Fruit fly (Drosophila melanogaster) whole organism, embryonic: ENCODE data around the gene CG17906.
A peak's percentile ranks its signal among the peaks of the same experiment; 100 is the strongest.

ENCODE experiments used
- ATbp ChIP-seq: fragments of 200-800 bp; sonication (Bioruptor generic); optimal IDR thresholded peaks from 2 replicates; lab custom pipeline; 2017; ENCODE audit warnings: missing biosample characterization, mild to moderate bottlenecking, missing genetic modification characterization, missing genetic modification reagents
- Ada2b ChIP-seq: fragments of 200-800 bp; sonication (Bioruptor generic); IDR thresholded peaks from 2 replicates; pipeline ENCODE4 v1.3.6; 2022; ENCODE audit warnings: missing biosample characterization, missing genetic modification characterization
- Asciz ChIP-seq: fragments of 200-800 bp; sonication (Bioruptor generic); optimal IDR thresholded peaks from 2 replicates; lab custom pipeline; 2017; ENCODE audit warnings: missing biosample characterization, mild to moderate bottlenecking, missing genetic modification characterization, missing genetic modification reagents
- Atf-2 ChIP-seq: fragments of 200-800 bp; sonication (Bioruptor generic); optimal IDR thresholded peaks from 2 replicates; lab custom pipeline; 2016; ENCODE audit warnings: missing biosample characterization, missing genetic modification characterization
- B-H1 ChIP-seq: fragments of 200-800 bp; sonication (Bioruptor generic); IDR thresholded peaks from 3 replicates; pipeline ENCODE4 v1.3.6; 2022; ENCODE audit warnings: missing biosample characterization, missing genetic modification characterization
- CG1024 ChIP-seq: fragments of 200-800 bp; sonication (Bioruptor generic); IDR thresholded peaks from 2 replicates; pipeline ENCODE4 v1.3.6; 2022; ENCODE audit warnings: missing biosample characterization, missing genetic modification characterization
- CG10565 ChIP-seq: fragments of 200-800 bp; sonication (Bioruptor generic); optimal IDR thresholded peaks from 3 replicates; lab custom pipeline; 2016; ENCODE audit warnings: missing biosample characterization, mild to moderate bottlenecking, missing genetic modification characterization
- CG10654 ChIP-seq: fragments of 200-800 bp; sonication (Bioruptor generic); optimal IDR thresholded peaks from 2 replicates; lab custom pipeline; 2016; ENCODE audit warnings: missing biosample characterization, missing genetic modification characterization
- CG14965 ChIP-seq: fragments of 200-800 bp; sonication (Bioruptor generic); optimal IDR thresholded peaks from 2 replicates; lab custom pipeline; 2016; ENCODE audit warnings: missing biosample characterization, missing genetic modification characterization, borderline replicate concordance
- CG17361 ChIP-seq: fragments of 200-800 bp; sonication (Bioruptor generic); IDR thresholded peaks from 3 replicates; pipeline ENCODE4 v1.3.6; 2022; ENCODE audit warnings: missing biosample characterization, missing genetic modification characterization
- CG17568 ChIP-seq: fragments of 200-800 bp; sonication (Bioruptor generic); optimal IDR thresholded peaks from 2 replicates; lab custom pipeline; 2018; ENCODE audit warnings: missing biosample characterization, mild to moderate bottlenecking, missing genetic modification characterization, moderate library complexity
- CG1792 ChIP-seq: fragments of 200-800 bp; sonication (Bioruptor generic); optimal IDR thresholded peaks from 2 replicates; lab custom pipeline; 2016; ENCODE audit warnings: missing biosample characterization, missing genetic modification characterization
- CG1832 ChIP-seq: fragments of 200-800 bp; sonication (Bioruptor generic); optimal IDR thresholded peaks from 2 replicates; lab custom pipeline; 2017; ENCODE audit warnings: missing biosample characterization, mild to moderate bottlenecking, missing genetic modification characterization, inconsistent platforms
- CG2712 ChIP-seq: fragments of 200-800 bp; optimal IDR thresholded peaks from 3 replicates; lab custom pipeline; 2019; ENCODE audit warnings: missing biosample characterization, mild to moderate bottlenecking, missing genetic modification characterization, moderate library complexity
- CG2875 ChIP-seq: fragments of 200-800 bp; sonication (Bioruptor generic); optimal IDR thresholded peaks from 2 replicates; lab custom pipeline; 2017; ENCODE audit warnings: missing biosample characterization, mild to moderate bottlenecking, missing genetic modification characterization, missing genetic modification reagents
- CG2889 ChIP-seq: fragments of 200-800 bp; sonication (Bioruptor generic); IDR thresholded peaks from 3 replicates; pipeline ENCODE4 v1.3.6; 2022; ENCODE audit warnings: missing biosample characterization, missing genetic modification characterization
- CG30020 ChIP-seq: fragments of 200-800 bp; optimal IDR thresholded peaks from 2 replicates; lab custom pipeline; 2019; ENCODE audit warnings: missing biosample characterization, mild to moderate bottlenecking, missing genetic modification characterization, moderate library complexity
- CG4854 ChIP-seq: fragments of 200-800 bp; sonication (Bioruptor generic); optimal IDR thresholded peaks from 2 replicates; lab custom pipeline; 2016; ENCODE audit warnings: missing biosample characterization, missing genetic modification characterization, inconsistent platforms
- CG5245 ChIP-seq: fragments of 200-800 bp; sonication (Bioruptor generic); optimal IDR thresholded peaks from 3 replicates; lab custom pipeline; 2016; ENCODE audit warnings: missing biosample characterization, missing genetic modification characterization
- CG6654 ChIP-seq: fragments of 200-800 bp; sonication (Bioruptor generic); optimal IDR thresholded peaks from 2 replicates; lab custom pipeline; 2017; ENCODE audit warnings: missing biosample characterization, mild to moderate bottlenecking, missing genetic modification characterization
- CG8924 ChIP-seq: fragments of 200-800 bp; optimal IDR thresholded peaks from 3 replicates; lab custom pipeline; 2019; ENCODE audit warnings: missing biosample characterization, mild to moderate bottlenecking, missing genetic modification characterization, moderate library complexity
- CG9727 ChIP-seq: fragments of 200-800 bp; sonication (Bioruptor generic); optimal IDR thresholded peaks from 3 replicates; lab custom pipeline; 2017; ENCODE audit warnings: missing biosample characterization, mild to moderate bottlenecking, missing genetic modification characterization
- CG9817 ChIP-seq: fragments of 200-800 bp; sonication (Bioruptor generic); optimal IDR thresholded peaks from 2 replicates; lab custom pipeline; 2018; ENCODE audit warnings: missing biosample characterization, mild to moderate bottlenecking, missing genetic modification characterization, moderate library complexity
- GATAe ChIP-seq: fragments of 200-800 bp; sonication (Bioruptor generic); conservative IDR thresholded peaks from 2 replicates; pipeline ENCODE4 v1.3.6; 2022; ENCODE audit warnings: missing biosample characterization, missing genetic modification characterization
- Hr51 ChIP-seq, 2 experiments: fragments of 200-800 bp; sonication (Bioruptor generic); optimal IDR thresholded peaks; 2 replicates in 1 of 2; 3 replicates in 1 of 2; lab custom pipeline; 2016 to 2018; ENCODE audit warnings: missing biosample characterization in 2 of 2, missing genetic modification characterization in 2 of 2, mild to moderate bottlenecking in 1 of 2, moderate library complexity in 1 of 2
- Oaz ChIP-seq: fragments of 200-800 bp; sonication (Bioruptor generic); IDR thresholded peaks from 2 replicates; pipeline ENCODE4 v1.3.6; 2022; ENCODE audit warnings: missing biosample characterization, missing genetic modification characterization
- Oli ChIP-seq: fragments of 200-800 bp; sonication (Bioruptor generic); optimal IDR thresholded peaks from 2 replicates; lab custom pipeline; 2018; ENCODE audit warnings: missing biosample characterization, mild to moderate bottlenecking, missing genetic modification characterization, moderate library complexity
- Poxn ChIP-seq: fragments of 200-800 bp; sonication (Bioruptor generic); IDR thresholded peaks from 2 replicates; pipeline ENCODE4 v1.3.6; 2022; ENCODE audit warnings: missing biosample characterization, missing genetic modification characterization
- Sox100B ChIP-seq: fragments of 200-800 bp; sonication (Bioruptor generic); optimal IDR thresholded peaks from 3 replicates; lab custom pipeline; 2018; ENCODE audit warnings: missing biosample characterization, mild to moderate bottlenecking, missing genetic modification characterization
- ara ChIP-seq: fragments of 200-800 bp; sonication (Bioruptor generic); IDR thresholded peaks from 2 replicates; pipeline ENCODE4 v1.3.6; 2022; ENCODE audit warnings: missing biosample characterization, missing genetic modification characterization
- bbx ChIP-seq: fragments of 200-800 bp; sonication (Bioruptor generic); IDR thresholded peaks from 2 replicates; pipeline ENCODE4 v1.3.6; 2022; ENCODE audit warnings: missing biosample characterization, missing genetic modification characterization; ENCODE audit not compliant: partially characterized antibody
- cas ChIP-seq: fragments of 200-800 bp; sonication (Bioruptor generic); IDR thresholded peaks from 2 replicates; pipeline ENCODE4 v1.3.6; 2022; ENCODE audit warnings: missing biosample characterization, missing genetic modification characterization
- disco-r ChIP-seq: fragments of 200-800 bp; sonication (Bioruptor generic); optimal IDR thresholded peaks from 2 replicates; lab custom pipeline; 2016; ENCODE audit warnings: missing biosample characterization, missing genetic modification characterization
- grau ChIP-seq: fragments of 200-800 bp; optimal IDR thresholded peaks from 3 replicates; lab custom pipeline; 2019; ENCODE audit warnings: missing biosample characterization, mild to moderate bottlenecking, missing genetic modification characterization, moderate library complexity
- gsb ChIP-seq: fragments of 200-800 bp; sonication (Bioruptor generic); IDR thresholded peaks from 2 replicates; pipeline ENCODE4 v1.3.6; 2022; ENCODE audit warnings: missing biosample characterization, missing genetic modification characterization
- gsb-n ChIP-seq: fragments of 200-800 bp; sonication (Bioruptor generic); optimal IDR thresholded peaks from 3 replicates; lab custom pipeline; 2018; ENCODE audit warnings: missing biosample characterization, mild to moderate bottlenecking, missing genetic modification characterization
- hb ChIP-seq: fragments of 200-800 bp; sonication (Bioruptor generic); IDR thresholded peaks from 3 replicates; pipeline ENCODE4 v1.3.6; 2022; ENCODE audit warnings: missing biosample characterization, missing genetic modification characterization; ENCODE audit not compliant: partially characterized antibody
- her ChIP-seq: fragments of 200-800 bp; sonication (Bioruptor generic); optimal IDR thresholded peaks from 2 replicates; lab custom pipeline; 2016; ENCODE audit warnings: missing biosample characterization, missing genetic modification characterization
- nerfin-2 ChIP-seq: fragments of 200-800 bp; sonication (Bioruptor generic); IDR thresholded peaks from 2 replicates; pipeline ENCODE4 v1.3.6; 2022; ENCODE audit warnings: missing biosample characterization, missing genetic modification characterization; ENCODE audit not compliant: partially characterized antibody
- otp ChIP-seq: fragments of 200-800 bp; sonication (Bioruptor generic); IDR thresholded peaks from 3 replicates; pipeline ENCODE4, ENCODE4 v1.3.6; 2022; ENCODE audit warnings: missing biosample characterization, missing genetic modification characterization
- psq ChIP-seq: fragments of 200-800 bp; sonication (Bioruptor generic); optimal IDR thresholded peaks from 2 replicates; lab custom pipeline; 2017; ENCODE audit warnings: missing biosample characterization, missing genetic modification characterization
- ranshi ChIP-seq: fragments of 200-800 bp; sonication (Bioruptor generic); IDR thresholded peaks from 2 replicates; pipeline ENCODE4 v1.3.6; 2022; ENCODE audit warnings: missing biosample characterization, missing genetic modification characterization
- sc ChIP-seq, 3 experiments: fragments of >200 bp in 2 of 3; fragments of 200-800 bp in 1 of 3; sonication (Bioruptor generic) in 1 of 3; optimal IDR thresholded peaks; 2 replicates in 2 of 3; 3 replicates in 1 of 3; lab custom pipeline; 2017; ENCODE audit warnings: mild to moderate bottlenecking in 1 of 3, missing biosample characterization in 1 of 3, missing genetic modification characterization in 1 of 3, missing genetic modification reagents in 1 of 3
- stwl ChIP-seq: fragments of 200-800 bp; sonication (Bioruptor generic); optimal IDR thresholded peaks from 3 replicates; lab custom pipeline; 2018; ENCODE audit warnings: missing biosample characterization, mild to moderate bottlenecking, missing genetic modification characterization, moderate library complexity
- sug ChIP-seq: fragments of 200-800 bp; optimal IDR thresholded peaks from 2 replicates; lab custom pipeline; 2019; ENCODE audit warnings: missing biosample characterization, mild to moderate bottlenecking, missing genetic modification characterization, moderate library complexity
- tap ChIP-seq: fragments of 200-800 bp; optimal IDR thresholded peaks from 3 replicates; lab custom pipeline; 2019; ENCODE audit warnings: missing biosample characterization, mild to moderate bottlenecking, missing genetic modification characterization, moderate library complexity
- tin ChIP-seq: fragments of 200-800 bp; sonication (Bioruptor generic); optimal IDR thresholded peaks from 3 replicates; lab custom pipeline; 2016; ENCODE audit warnings: missing biosample characterization, missing genetic modification characterization
- unc-4 ChIP-seq: fragments of 200-800 bp; sonication (Bioruptor generic); IDR thresholded peaks from 2 replicates; pipeline ENCODE4 v1.3.6; 2022; ENCODE audit warnings: missing biosample characterization, missing genetic modification characterization; ENCODE audit not compliant: partially characterized antibody
- vfl ChIP-seq: fragments of 200-800 bp; sonication (Bioruptor generic); optimal IDR thresholded peaks from 2 replicates; lab custom pipeline; 2016; ENCODE audit warnings: missing biosample characterization, missing genetic modification characterization
- wdn ChIP-seq: fragments of 200-800 bp; sonication (Bioruptor generic); IDR thresholded peaks from 2 replicates; pipeline ENCODE4 v1.3.6; 2022; ENCODE audit warnings: missing biosample characterization, missing genetic modification characterization

CG17906 gene

dm6 chr2L:8958046-8958497, 36.1 kb upstream of the CG17906 start (continued):
- peak; percentile 99 for TF ChIP-seq ranshi (GFP tag; lab: Robert Waterston, UW)
- TF ChIP-seq CG10565: peak; percentile 34
- peak; percentile 93 for TF ChIP-seq tin (GFP tag; lab: Kevin White, UChicago)
- peak; percentile 95 for TF ChIP-seq gsb-n (tag; lab: Kevin White, UChicago)
- peak; percentile 88 for TF ChIP-seq Sox100B (GFP tag; lab: Kevin White, UChicago)
- TF ChIP-seq sug (tag; lab: Kevin White, UChicago): peak; percentile 72
- peak; percentile 85 for TF ChIP-seq CG5245 (GFP tag; lab: Kevin White, UChicago)
- TF ChIP-seq stwl (tag; lab: Kevin White, UChicago): peak; percentile 83
- no peak for TF ChIP-seq hb (GFP tag; lab: Robert Waterston, UW)
- TF ChIP-seq CG10654 (GFP tag; lab: Kevin White, UChicago): peak; percentile 90
- TF ChIP-seq B-H1 (GFP tag; lab: Robert Waterston, UW): peak; percentile 98
- TF ChIP-seq Oli (tag; lab: Kevin White, UChicago): peak; percentile 91
- peak; percentile 98 for TF ChIP-seq CG2712 (tag; lab: Kevin White, UChicago)
- TF ChIP-seq Ada2b (GFP tag; lab: Robert Waterston, UW): peak; percentile 98
- peak; percentile 93 for TF ChIP-seq cas
- TF ChIP-seq CG8924 (tag; lab: Kevin White, UChicago): peak; percentile 97
- peak; percentile 94 for TF ChIP-seq CG1024 (GFP tag; lab: Robert Waterston, UW)
- peak; percentile 88 for TF ChIP-seq CG17568 (GFP tag; lab: Kevin White, UChicago)
- peak; percentile 96 for TF ChIP-seq CG9727 (GFP tag; lab: Kevin White, UChicago)
- peak; percentile 94 for TF ChIP-seq wdn (GFP tag; lab: Robert Waterston, UW)
- no peak for TF ChIP-seq bbx
- TF ChIP-seq CG17361: peak; percentile 87
- TF ChIP-seq Hr51 (GFP tag; optimal IDR thresholded peaks at IDR 0.05; lab: Kevin White, UChicago): peak; percentile 90 to 98
- TF ChIP-seq ara (GFP tag; lab: Robert Waterston, UW): peak; percentile 97
- TF ChIP-seq CG2889: peak; percentile 96
- peak; percentile 84 for TF ChIP-seq CG4854 (GFP tag; lab: Kevin White, UChicago)
- TF ChIP-seq CG1792 (GFP tag; lab: Kevin White, UChicago): peak; percentile 80
- TF ChIP-seq Atf-2 (GFP tag; lab: Kevin White, UChicago): peak; percentile 96
- TF ChIP-seq CG9817 (tag; lab: Kevin White, UChicago): peak; percentile 80
- peak; percentile 56 for TF ChIP-seq CG14965 (GFP tag; lab: Kevin White, UChicago)
- peak; percentile 91 for TF ChIP-seq gsb (GFP tag; lab: Robert Waterston, UW)
- peak; percentile 93 for TF ChIP-seq Oaz (GFP tag; lab: Robert Waterston, UW)
- peak; percentile 67 for TF ChIP-seq CG30020 (tag; lab: Kevin White, UChicago)
- TF ChIP-seq tap (tag; lab: Kevin White, UChicago): peak; percentile 87
- TF ChIP-seq Poxn (GFP tag; lab: Robert Waterston, UW): peak; percentile 73
- TF ChIP-seq vfl (GFP tag; lab: Kevin White, UChicago): peak; percentile 75
- TF ChIP-seq grau (tag; lab: Kevin White, UChicago): peak; percentile 92
- TF ChIP-seq CG1832: no peak
- peak; percentile 83 for TF ChIP-seq her (GFP tag; lab: Kevin White, UChicago)
- no peak for TF ChIP-seq nerfin-2 (GFP tag; lab: Robert Waterston, UW)
- peak; percentile 89 for TF ChIP-seq Asciz (GFP tag; lab: Kevin White, UChicago)
- peak; percentile 90 for TF ChIP-seq psq (GFP tag; lab: Kevin White, UChicago)
- peak; percentile 92 for TF ChIP-seq ATbp
- TF ChIP-seq GATAe (GFP tag; lab: Robert Waterston, UW): peak; percentile 90
- TF ChIP-seq sc (optimal IDR thresholded peaks at IDR 0.05; lab: Kevin White, UChicago): no peak
- TF ChIP-seq sc (GFP tag; optimal IDR thresholded peaks at IDR 0.05; lab: Kevin White, UChicago): peak; percentile 88
- TF ChIP-seq otp (GFP tag; lab: Robert Waterston, UW): peak; percentile 97
- peak; percentile 89 for TF ChIP-seq CG2875
- peak; percentile 59 for TF ChIP-seq CG6654
- TF ChIP-seq unc-4: no peak; the same call in 1 of the 2 replicates
- peak; percentile 68 for TF ChIP-seq disco-r
